Worm (Caenorhabditis elegans) whole organism, young adult: ENCODE results near the gene C08E8.6.

Source experiments
- F49E8.2 ChIP-seq: sonication (generic microtip); optimal IDR thresholded peaks from 3 replicates; lab custom pipeline; 2017; ENCODE audit warnings: missing genetic modification characterization, mild to moderate bottlenecking, missing compliant biosample characterization, antibody characterized with exemption, moderate library complexity; ENCODE audit not compliant: insufficient read depth
- ceh-79 ChIP-seq: sonication (generic microtip); optimal IDR thresholded peaks from 2 replicates; lab custom pipeline; 2017; ENCODE audit warnings: mild to moderate bottlenecking, missing genetic modification characterization, missing compliant biosample characterization
- chd-7 ChIP-seq: sonication (generic microtip); optimal IDR thresholded peaks from 2 replicates; lab custom pipeline; 2016; ENCODE audit warnings: mild to moderate bottlenecking, missing genetic modification characterization, moderate library complexity, missing compliant biosample characterization
- efl-1 ChIP-seq: fragments of 150-350 bp; optimal IDR thresholded peaks from 2 replicates; lab custom pipeline; 2014; ENCODE audit warnings: missing biosample characterization, missing genetic modification reagents, missing genetic modification characterization
- ets-4 ChIP-seq: fragments of 200-800 bp; sonication (Bioruptor generic); optimal IDR thresholded peaks from 2 replicates; lab custom pipeline; 2018; ENCODE audit warnings: mild to moderate bottlenecking, missing genetic modification characterization, missing compliant biosample characterization
- hsf-1 ChIP-seq: fragments of 200-800 bp; sonication (Bioruptor generic); IDR thresholded peaks from 2 replicates; pipeline ENCODE4 v1.3.6; 2022; ENCODE audit warnings: missing genetic modification reagents, missing genetic modification characterization, missing compliant biosample characterization
- let-526 ChIP-seq: fragments of 200-800 bp; sonication (Bioruptor generic); IDR thresholded peaks from 2 replicates; pipeline ENCODE4 v1.3.6; 2022; ENCODE audit warnings: missing genetic modification reagents, missing genetic modification characterization, missing compliant biosample characterization
- lin-26 ChIP-seq: fragments of 200-800 bp; sonication (Bioruptor generic); IDR thresholded peaks from 2 replicates; pipeline ENCODE4 v1.3.6; 2022; ENCODE audit warnings: missing genetic modification reagents, missing genetic modification characterization, missing compliant biosample characterization
- snpc-4 ChIP-seq, 5 experiments: fragments of 150-350 bp in 1 of 5; sonication (generic microtip) in 4 of 5; optimal IDR thresholded peaks; 2 replicates each; lab custom pipeline; 2014 to 2018; ENCODE audit warnings: missing genetic modification characterization in 5 of 5, missing biosample characterization in 3 of 5, antibody characterized with exemption in 2 of 5, mild to moderate bottlenecking in 2 of 5, missing compliant biosample characterization in 2 of 5, missing genotype in 2 of 5, moderate library complexity in 2 of 5, missing genetic modification reagents in 1 of 5

- no peak for TF ChIP-seq F49E8.2 (tag; lab: Kevin White, UChicago)
- TF ChIP-seq ets-4 (GFP tag; lab: Kevin White, UChicago) = no peak
- TF ChIP-seq efl-1 = no peak
- TF ChIP-seq lin-26 (GFP tag; lab: Robert Waterston, UW) = no peak
- TF ChIP-seq snpc-4 (GFP tag; optimal IDR thresholded peaks at IDR 0.05; lab: Kevin White, UChicago) = no peak
- TF ChIP-seq snpc-4 (tag; optimal IDR thresholded peaks at IDR 0.05; lab: Kevin White, UChicago) = no peak
- TF ChIP-seq hsf-1 (GFP tag; lab: Robert Waterston, UW) = no peak
- TF ChIP-seq chd-7 (tag; lab: Kevin White, UChicago) = no peak
- TF ChIP-seq ceh-79 = no peak
- TF ChIP-seq let-526 = no peak
Observed at ce11 chrV:18374194-18374593, 6.0 kb upstream of the C08E8.6 start, which contains the start of gene Y51A2B.2.
